Worm (Caenorhabditis elegans) whole organism, young adult: ENCODE measurements around the gene C08B6.3.

Experiments
- C06A6.2 ChIP-seq: fragments of 200-800 bp; sonication (Bioruptor generic); conservative IDR thresholded peaks from 2 replicates; pipeline ENCODE4 v1.3.6; 2022; ENCODE audit warnings: missing genetic modification characterization, missing compliant biosample characterization
- D2030.7 ChIP-seq: fragments of 200-800 bp; sonication (Bioruptor generic); IDR thresholded peaks from 2 replicates; pipeline ENCODE4 v1.3.6; 2022; ENCODE audit warnings: missing genetic modification reagents, missing genetic modification characterization, missing compliant biosample characterization
- K12H6.12 ChIP-seq: fragments of 200-800 bp; sonication (Bioruptor generic); optimal IDR thresholded peaks from 2 replicates; lab custom pipeline; 2018; ENCODE audit warnings: mild to moderate bottlenecking, missing genetic modification characterization, missing compliant biosample characterization
- T26A5.8 ChIP-seq: sonication (generic microtip); optimal IDR thresholded peaks from 2 replicates; lab custom pipeline; 2016; ENCODE audit warnings: missing genetic modification characterization, missing compliant biosample characterization
- Y53F4B.3 ChIP-seq: fragments of 200-800 bp; sonication (Bioruptor generic); IDR thresholded peaks from 2 replicates; pipeline ENCODE4 v1.3.6; 2022; ENCODE audit warnings: missing genetic modification reagents, missing genetic modification characterization, missing compliant biosample characterization
- Y56A3A.18 ChIP-seq: fragments of 200-800 bp; sonication (Bioruptor generic); IDR thresholded peaks from 2 replicates; pipeline ENCODE4 v1.3.6; 2022; ENCODE audit warnings: missing genetic modification reagents, missing genetic modification characterization, missing compliant biosample characterization
- Y67H2A.10 ChIP-seq: fragments of 200-800 bp; sonication (Bioruptor generic); conservative IDR thresholded peaks from 2 replicates; pipeline ENCODE4 v1.3.6; 2022; ENCODE audit warnings: missing genetic modification reagents, missing genetic modification characterization, missing compliant biosample characterization
- Y95B8A.8 ChIP-seq: fragments of 200-800 bp; sonication (Bioruptor generic); IDR thresholded peaks from 2 replicates; pipeline ENCODE4 v1.3.6; 2022; ENCODE audit warnings: missing genetic modification reagents, missing genetic modification characterization, missing compliant biosample characterization
- ZK185.1 ChIP-seq: sonication (generic microtip); optimal IDR thresholded peaks from 2 replicates; lab custom pipeline; 2016; ENCODE audit warnings: mild to moderate bottlenecking, missing genetic modification characterization, missing compliant biosample characterization; ENCODE audit not compliant: poor library complexity, severe bottlenecking
- attf-6 ChIP-seq: fragments of 200-800 bp; sonication (Bioruptor generic); IDR thresholded peaks from 2 replicates; pipeline ENCODE4 v1.3.6; 2022; ENCODE audit warnings: missing genetic modification reagents, missing genetic modification characterization, missing compliant biosample characterization
- bed-1 ChIP-seq: fragments of 200-800 bp; sonication (Bioruptor generic); IDR thresholded peaks from 2 replicates; pipeline ENCODE4 v1.3.6; 2022; ENCODE audit warnings: missing genetic modification reagents, missing genetic modification characterization, missing compliant biosample characterization
- cebp-1 ChIP-seq, 2 experiments: fragments of 200-800 bp in 1 of 2; sonication (Bioruptor generic) in 1 of 2; sonication (generic microtip) in 1 of 2; IDR thresholded peaks in 1 of 2; optimal IDR thresholded peaks in 1 of 2; 2 replicates each; pipeline versions ENCODE4 v1.3.6 to Lab custom; 2017 to 2022; ENCODE audit warnings: missing compliant biosample characterization in 2 of 2, missing genetic modification characterization in 2 of 2, mild to moderate bottlenecking in 1 of 2, missing genetic modification reagents in 1 of 2, moderate library complexity in 1 of 2
- ceh-58 ChIP-seq: fragments of 200-800 bp; sonication (Bioruptor generic); IDR thresholded peaks from 2 replicates; pipeline ENCODE4 v1.3.6; 2022; ENCODE audit warnings: missing genetic modification characterization, missing compliant biosample characterization
- ceh-91 ChIP-seq: fragments of 200-800 bp; sonication (Bioruptor generic); IDR thresholded peaks from 2 replicates; pipeline ENCODE4 v1.3.6; 2022; ENCODE audit warnings: missing genetic modification reagents, missing genetic modification characterization, missing compliant biosample characterization
- dox-1 ChIP-seq: fragments of 200-800 bp; sonication (Bioruptor generic); IDR thresholded peaks from 2 replicates; pipeline ENCODE4 v1.3.6; 2022; ENCODE audit warnings: missing genetic modification reagents, missing genetic modification characterization, missing compliant biosample characterization
- dpff-1 ChIP-seq: sonication (generic microtip); optimal IDR thresholded peaks from 2 replicates; lab custom pipeline; 2017; ENCODE audit warnings: mild to moderate bottlenecking, missing genetic modification characterization, missing compliant biosample characterization
- efl-1 ChIP-seq: fragments of 150-350 bp; optimal IDR thresholded peaks from 2 replicates; lab custom pipeline; 2014; ENCODE audit warnings: missing biosample characterization, missing genetic modification reagents, missing genetic modification characterization
- egl-44 ChIP-seq: fragments of 200-800 bp; sonication (Bioruptor generic); IDR thresholded peaks from 2 replicates; pipeline ENCODE4 v1.3.6; 2022; ENCODE audit warnings: missing genetic modification reagents, missing genetic modification characterization, missing compliant biosample characterization
- hlh-26 ChIP-seq: fragments of 200-800 bp; sonication (Bioruptor generic); conservative IDR thresholded peaks from 2 replicates; pipeline ENCODE4 v1.3.6; 2022; ENCODE audit warnings: missing genetic modification reagents, missing genetic modification characterization, missing compliant biosample characterization
- hmg-20 ChIP-seq: fragments of 200-800 bp; sonication (Bioruptor generic); IDR thresholded peaks from 2 replicates; pipeline ENCODE4 v1.3.6; 2022; ENCODE audit warnings: missing genetic modification reagents, missing genetic modification characterization, missing compliant biosample characterization
- let-607 ChIP-seq, 2 experiments: fragments of 200-800 bp in 1 of 2; sonication (Bioruptor generic) in 1 of 2; sonication (generic microtip) in 1 of 2; optimal IDR thresholded peaks; 2 replicates each; lab custom pipeline; 2016 to 2018; ENCODE audit warnings: mild to moderate bottlenecking in 2 of 2, missing compliant biosample characterization in 2 of 2, missing genetic modification characterization in 2 of 2, moderate library complexity in 2 of 2, missing genotype in 1 of 2
- lin-35 ChIP-seq, 3 experiments: fragments of 150-350 bp in 2 of 3; sonication (generic microtip) in 1 of 3; optimal IDR thresholded peaks; 2 replicates each; lab custom pipeline; 2014 to 2018; ENCODE audit warnings: missing biosample characterization in 3 of 3, missing genetic modification characterization in 3 of 3, missing genetic modification reagents in 3 of 3
- lsl-1 ChIP-seq: fragments of 200-800 bp; sonication (Bioruptor generic); optimal IDR thresholded peaks from 2 replicates; lab custom pipeline; 2018; ENCODE audit warnings: mild to moderate bottlenecking, missing genetic modification characterization, moderate library complexity, missing compliant biosample characterization
- lsy-27 ChIP-seq: sonication (generic microtip); optimal IDR thresholded peaks from 2 replicates; lab custom pipeline; 2017; ENCODE audit warnings: missing genetic modification characterization, mild to moderate bottlenecking, missing compliant biosample characterization, antibody characterized with exemption, missing genotype, borderline replicate concordance; ENCODE audit not compliant: insufficient read depth
- madf-10 ChIP-seq: sonication (generic microtip); optimal IDR thresholded peaks from 2 replicates; lab custom pipeline; 2016; ENCODE audit warnings: mild to moderate bottlenecking, missing genetic modification characterization, missing compliant biosample characterization
- mes-4 ChIP-seq: sonication (generic microtip); optimal IDR thresholded peaks from 2 replicates; lab custom pipeline; 2016; ENCODE audit warnings: missing genotype, missing genetic modification characterization, missing compliant biosample characterization
- nfya-2 ChIP-seq: fragments of 200-800 bp; sonication (Bioruptor generic); IDR thresholded peaks from 2 replicates; pipeline ENCODE4 v1.3.6; 2022; ENCODE audit warnings: missing genetic modification reagents, missing genetic modification characterization, missing compliant biosample characterization
- nhr-120 ChIP-seq: fragments of 200-800 bp; sonication (Bioruptor generic); IDR thresholded peaks from 2 replicates; pipeline ENCODE4 v1.3.6; 2022; ENCODE audit warnings: missing genetic modification characterization, missing compliant biosample characterization
- nhr-27 ChIP-seq: fragments of 200-800 bp; sonication (Bioruptor generic); optimal IDR thresholded peaks from 2 replicates; lab custom pipeline; 2018; ENCODE audit warnings: mild to moderate bottlenecking, missing genetic modification characterization, moderate library complexity, missing compliant biosample characterization
- nhr-80 ChIP-seq: sonication (generic microtip); optimal IDR thresholded peaks from 2 replicates; lab custom pipeline; 2016; ENCODE audit warnings: missing genetic modification characterization, missing compliant biosample characterization
- nhr-90 ChIP-seq: sonication (generic microtip); optimal IDR thresholded peaks from 2 replicates; lab custom pipeline; 2016; ENCODE audit warnings: missing genotype, mild to moderate bottlenecking, missing genetic modification characterization, missing compliant biosample characterization
- repo-1 ChIP-seq: sonication (generic microtip); optimal IDR thresholded peaks from 2 replicates; lab custom pipeline; 2017; ENCODE audit warnings: mild to moderate bottlenecking, missing genetic modification characterization, missing compliant biosample characterization
- sea-2 ChIP-seq: fragments of 200-800 bp; sonication (Bioruptor generic); IDR thresholded peaks from 2 replicates; pipeline ENCODE4 v1.3.6; 2022; ENCODE audit warnings: missing genetic modification characterization, missing compliant biosample characterization
- snpc-3.4 ChIP-seq: sonication (generic microtip); optimal IDR thresholded peaks from 2 replicates; lab custom pipeline; 2017; ENCODE audit warnings: missing genetic modification characterization, mild to moderate bottlenecking, missing compliant biosample characterization, antibody characterized with exemption, moderate library complexity, missing genotype, missing genetic modification reagents
- somi-1 ChIP-seq: fragments of 200-800 bp; sonication (Bioruptor generic); optimal IDR thresholded peaks from 2 replicates; lab custom pipeline; 2018; ENCODE audit warnings: mild to moderate bottlenecking, missing genetic modification characterization, missing compliant biosample characterization
- unc-62 ChIP-seq: fragments of 150-350 bp; optimal IDR thresholded peaks from 2 replicates; lab custom pipeline; 2014; ENCODE audit warnings: missing biosample characterization, missing genetic modification reagents, missing genetic modification characterization
- xnd-1 ChIP-seq: sonication (generic microtip); optimal IDR thresholded peaks from 2 replicates; lab custom pipeline; 2016; ENCODE audit warnings: missing genotype, missing genetic modification reagents, missing genetic modification characterization, missing compliant biosample characterization
- ztf-26 ChIP-seq: sonication (generic microtip); optimal IDR thresholded peaks from 2 replicates; lab custom pipeline; 2017; ENCODE audit warnings: missing genetic modification characterization, missing compliant biosample characterization
- ztf-28 ChIP-seq: fragments of 200-800 bp; sonication (Bioruptor generic); IDR thresholded peaks from 2 replicates; pipeline ENCODE4 v1.3.6; 2022; ENCODE audit warnings: missing genetic modification reagents, missing genetic modification characterization, missing compliant biosample characterization

Gene C08B6.3

DNA sequence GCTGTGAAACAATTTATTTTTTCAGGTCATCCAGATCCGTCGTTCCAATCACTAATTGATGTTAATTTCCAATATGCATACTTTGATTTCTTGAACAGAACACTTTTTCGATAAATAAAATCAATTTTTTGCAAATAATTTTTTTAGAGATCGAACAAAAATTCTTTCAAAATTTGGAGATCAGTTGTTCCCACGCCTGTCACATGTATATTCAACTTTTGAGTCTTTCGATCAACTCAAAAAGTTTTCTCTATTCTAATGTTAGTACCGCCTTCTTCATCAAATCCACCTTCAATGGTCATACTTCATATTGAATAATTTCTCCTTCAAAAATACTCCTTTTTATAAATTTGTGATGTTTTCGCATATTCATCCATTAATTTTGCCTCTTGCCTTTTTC lies 42.6 kb upstream of the C08B6.3 start, which contains the start of gene srsx-29:
Gene srsx-29 (plus strand): TSS at position 301 of the 400 bp plus-strand sequence.
- TF ChIP-seq somi-1 (GFP tag; lab: Kevin White, UChicago): no peak

DNA sequence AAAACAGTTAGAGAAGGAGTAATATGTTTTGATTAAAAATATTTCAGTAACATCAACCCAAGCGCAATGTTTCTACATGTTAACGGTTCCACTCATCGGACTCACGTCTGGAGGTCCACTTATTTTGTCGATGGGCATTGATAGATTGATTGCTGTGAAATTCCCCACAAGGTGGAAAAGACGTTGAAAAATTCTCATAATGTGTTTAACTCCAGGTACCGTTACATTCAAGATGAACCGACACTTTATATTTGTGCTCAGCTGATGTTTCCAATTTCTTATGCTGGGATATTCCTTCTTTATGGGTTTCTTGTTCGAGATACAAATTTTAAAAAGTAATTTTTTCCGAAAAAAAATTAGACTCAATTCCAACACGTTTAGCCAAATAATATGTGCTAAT lies 41.0 kb upstream of the C08B6.3 start:
- no peak for TF ChIP-seq nfya-2
- TF ChIP-seq ZK185.1 (tag; lab: Kevin White, UChicago): no peak
- TF ChIP-seq T26A5.8 (tag; lab: Kevin White, UChicago): no peak
- TF ChIP-seq ceh-58 (GFP tag; lab: Robert Waterston, UW): no peak
- TF ChIP-seq nhr-120 (GFP tag; lab: Robert Waterston, UW): no peak
- no peak for TF ChIP-seq Y95B8A.8 (GFP tag; lab: Robert Waterston, UW)
- no peak for TF ChIP-seq attf-6 (GFP tag; lab: Robert Waterston, UW)
- TF ChIP-seq hmg-20 (GFP tag; lab: Robert Waterston, UW): no peak
- TF ChIP-seq xnd-1 (tag; lab: Kevin White, UChicago): no peak
- no peak for TF ChIP-seq ztf-26 (tag; lab: Kevin White, UChicago)
- TF ChIP-seq let-607 (tag; optimal IDR thresholded peaks at IDR 0.05; lab: Kevin White, UChicago): no peak
- no peak for TF ChIP-seq lin-35 (GFP tag; optimal IDR thresholded peaks at IDR 0.05; lab: Kevin White, UChicago)
- TF ChIP-seq mes-4: no peak
- TF ChIP-seq cebp-1 (GFP tag; IDR thresholded peaks at IDR 0.05; lab: Robert Waterston, UW): no peak
- TF ChIP-seq cebp-1 (tag; optimal IDR thresholded peaks at IDR 0.05; lab: Kevin White, UChicago): no peak
- no peak for TF ChIP-seq hlh-26 (GFP tag; lab: Robert Waterston, UW)
- no peak for TF ChIP-seq ceh-91 (GFP tag; lab: Robert Waterston, UW)
- TF ChIP-seq dpff-1 (tag; lab: Kevin White, UChicago): no peak
- no peak for TF ChIP-seq Y56A3A.18
- TF ChIP-seq bed-1 (GFP tag; lab: Robert Waterston, UW): no peak

DNA sequence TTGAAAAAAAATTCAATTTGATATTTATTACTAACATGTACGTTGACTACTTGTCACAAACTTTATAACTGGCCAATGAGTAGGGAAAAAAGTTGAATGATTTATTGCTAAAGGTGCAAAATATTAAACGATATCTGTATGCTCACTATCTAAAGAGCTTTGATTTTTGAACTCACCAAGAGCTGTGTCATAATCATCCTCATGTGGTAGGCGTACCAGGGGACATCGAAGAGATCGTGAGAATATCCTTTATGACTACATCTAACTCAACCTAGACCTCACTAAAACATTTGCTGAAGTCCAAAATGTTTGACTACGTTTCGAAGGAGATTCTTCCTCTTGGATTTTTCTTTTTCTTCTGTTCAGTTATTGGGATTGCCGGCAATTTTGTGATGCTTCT lies 40.2 kb upstream of the C08B6.3 start, which contains the start of gene srsx-28:
Gene srsx-28 (plus strand): TSS at position 301 of the 400 bp plus-strand sequence.
- TF ChIP-seq lsy-27 (tag; lab: Kevin White, UChicago) (no peak), lsl-1 (GFP tag; lab: Kevin White, UChicago) (no peak), unc-62 (GFP tag; lab: Kevin White, UChicago) (no peak), repo-1 (tag; lab: Kevin White, UChicago) (no peak), nhr-90 (tag; lab: Kevin White, UChicago) (no peak)

DNA sequence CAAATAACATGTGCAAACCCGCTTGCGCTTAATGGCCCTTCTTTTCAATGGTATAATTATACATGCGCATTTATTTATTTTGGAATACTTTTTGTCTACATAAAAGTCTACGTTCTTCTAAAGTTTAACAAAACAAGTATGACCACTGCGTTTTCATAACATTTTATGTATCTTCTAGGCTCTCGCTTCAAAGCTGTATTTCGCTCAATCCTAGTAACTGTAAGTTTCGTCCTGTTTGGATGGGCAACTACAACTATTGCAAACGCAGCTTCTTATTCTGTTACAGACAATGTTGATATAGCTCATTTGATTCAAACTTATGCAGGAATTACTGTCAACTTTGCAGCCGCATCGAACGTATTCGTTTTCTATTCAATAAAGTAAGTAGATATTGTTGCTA lies 37.6 kb upstream of the C08B6.3 start, which contains the start of gene srsx-27:
Gene srsx-27 (plus strand): TSS at position 301 of the 400 bp plus-strand sequence.
- TF ChIP-seq ceh-58 (GFP tag; lab: Robert Waterston, UW): no peak
- TF ChIP-seq Y53F4B.3 (GFP tag; lab: Robert Waterston, UW): no peak
- no peak for TF ChIP-seq let-607 (tag; optimal IDR thresholded peaks at IDR 0.05; lab: Kevin White, UChicago)
- TF ChIP-seq K12H6.12 (tag; lab: Kevin White, UChicago): no peak
- TF ChIP-seq nhr-27 (tag; lab: Kevin White, UChicago): no peak
- no peak for TF ChIP-seq C06A6.2 (GFP tag; lab: Robert Waterston, UW)
- no peak for TF ChIP-seq dox-1 (GFP tag; lab: Robert Waterston, UW)
- TF ChIP-seq D2030.7 (GFP tag; lab: Robert Waterston, UW): no peak
- TF ChIP-seq egl-44 (GFP tag; lab: Robert Waterston, UW): no peak
- no peak for TF ChIP-seq ztf-28
- TF ChIP-seq sea-2: no peak
- TF ChIP-seq madf-10 (tag; lab: Kevin White, UChicago): no peak
- no peak for TF ChIP-seq nhr-80 (tag; lab: Kevin White, UChicago)
- no peak for TF ChIP-seq nhr-120 (GFP tag; lab: Robert Waterston, UW)
- TF ChIP-seq efl-1: no peak
- no peak for TF ChIP-seq Y67H2A.10
- no peak for TF ChIP-seq snpc-3.4 (tag; lab: Kevin White, UChicago)
- TF ChIP-seq ZK185.1 (tag; lab: Kevin White, UChicago): no peak
